Fruit fly (Drosophila melanogaster) Kc167 (cell line): ENCODE results near the gene CG11035.

Experiments
- Myc ChIP-seq: fragments of >200 bp; optimal IDR thresholded peaks from 2 replicates; lab custom pipeline; 2017; ENCODE audit warnings: missing external identifiers
- Sin3A ChIP-seq: fragments of >200 bp; optimal IDR thresholded peaks from 2 replicates; lab custom pipeline; 2018; ENCODE audit warnings: missing external identifiers
- h ChIP-seq: fragments of >200 bp; optimal IDR thresholded peaks from 3 replicates; lab custom pipeline; 2018; ENCODE audit warnings: missing external identifiers
- insv ChIP-seq: fragments of >200 bp; optimal IDR thresholded peaks from 3 replicates; lab custom pipeline; 2018; ENCODE audit warnings: missing external identifiers
- psq ChIP-seq: fragments of >200 bp; optimal IDR thresholded peaks from 2 replicates; lab custom pipeline; 2017; ENCODE audit warnings: missing external identifiers
- ttk ChIP-seq: sonication (Bioruptor generic); optimal IDR thresholded peaks from 2 replicates; lab custom pipeline; 2017; ENCODE audit warnings: missing external identifiers

Gene CG11035

DNA sequence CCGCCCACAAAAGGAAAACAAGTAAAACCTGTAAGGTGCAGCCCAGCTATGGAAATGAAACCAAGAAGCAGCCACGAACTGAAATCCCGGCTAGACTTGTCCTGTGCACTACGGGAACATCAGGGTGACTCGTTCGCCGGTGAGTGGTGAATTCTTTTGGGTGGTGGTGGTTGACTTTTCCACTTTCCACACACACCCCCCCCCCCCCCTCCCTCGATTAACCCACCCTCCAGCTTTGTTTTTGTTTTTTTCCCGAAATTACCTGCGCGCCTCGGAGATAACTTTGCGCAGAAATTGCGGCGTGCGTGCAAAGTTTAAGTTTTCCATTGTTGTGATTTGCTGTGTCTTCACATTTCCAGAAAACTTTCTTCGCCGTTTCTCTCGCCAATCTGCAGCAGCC, 6.3 kb downstream of the CG11035 start:
- no peak for TF ChIP-seq insv (lab: Kevin White, UChicago)
- TF ChIP-seq psq (lab: Kevin White, UChicago): no peak
- no peak for TF ChIP-seq Sin3A (lab: Kevin White, UChicago)
- no peak for TF ChIP-seq h (lab: Kevin White, UChicago)
- TF ChIP-seq ttk: no peak
- no peak for TF ChIP-seq Myc (lab: Kevin White, UChicago)

DNA sequence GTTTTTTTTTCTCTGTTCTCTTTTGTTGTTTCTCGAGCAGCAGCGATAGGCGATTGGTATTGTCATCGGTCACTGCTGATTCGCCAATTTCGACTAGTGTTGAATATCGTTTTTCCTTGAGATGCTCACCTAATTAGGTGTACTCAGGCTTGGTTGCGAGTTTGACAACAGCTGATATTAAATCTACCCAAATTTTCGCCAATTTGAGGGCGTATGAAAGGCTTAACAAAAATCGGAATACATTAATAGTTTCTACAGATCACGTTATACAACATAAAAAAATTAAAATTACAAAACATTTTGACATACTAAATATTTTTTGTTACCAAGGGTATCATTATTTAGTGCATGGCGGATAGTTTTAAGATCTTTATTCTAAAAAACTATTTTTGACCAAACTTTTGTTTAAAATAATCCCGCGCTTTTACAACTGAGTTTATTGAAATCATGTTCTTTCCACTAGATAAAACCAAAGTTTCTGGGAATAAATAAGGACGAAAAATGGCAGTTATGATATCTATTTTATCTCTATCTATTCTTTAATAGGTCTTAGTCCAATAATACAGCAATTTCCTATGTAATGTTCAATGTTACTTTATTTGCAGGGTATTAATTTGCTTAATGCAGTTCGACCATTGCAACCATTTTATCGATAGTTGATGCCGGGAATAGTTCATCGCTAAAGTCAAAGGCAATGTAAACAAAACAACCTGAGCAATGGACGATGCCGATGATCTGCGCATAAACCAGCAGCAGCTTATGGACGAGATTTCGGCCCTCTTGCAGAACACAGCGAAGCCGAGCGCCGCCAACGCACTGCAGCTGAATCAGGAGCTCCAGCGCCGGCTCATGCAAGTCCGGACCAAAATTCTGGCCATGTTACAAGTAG, 19.4 kb downstream of the CG11035 start, which contains the start of the genes CG10435 and Pbp95:
Gene CG10435, minus strand, starts transcription at position 81 of the 889 bp plus-strand sequence.
Gene Pbp95, plus strand, starts transcription at position 671 of the 889 bp plus-strand sequence.
- TF ChIP-seq Sin3A (lab: Kevin White, UChicago) (no peak), insv (lab: Kevin White, UChicago) (no peak), psq (lab: Kevin White, UChicago) (no peak), ttk (no peak), h (lab: Kevin White, UChicago) (no peak), Myc (lab: Kevin White, UChicago) (no peak)

DNA sequence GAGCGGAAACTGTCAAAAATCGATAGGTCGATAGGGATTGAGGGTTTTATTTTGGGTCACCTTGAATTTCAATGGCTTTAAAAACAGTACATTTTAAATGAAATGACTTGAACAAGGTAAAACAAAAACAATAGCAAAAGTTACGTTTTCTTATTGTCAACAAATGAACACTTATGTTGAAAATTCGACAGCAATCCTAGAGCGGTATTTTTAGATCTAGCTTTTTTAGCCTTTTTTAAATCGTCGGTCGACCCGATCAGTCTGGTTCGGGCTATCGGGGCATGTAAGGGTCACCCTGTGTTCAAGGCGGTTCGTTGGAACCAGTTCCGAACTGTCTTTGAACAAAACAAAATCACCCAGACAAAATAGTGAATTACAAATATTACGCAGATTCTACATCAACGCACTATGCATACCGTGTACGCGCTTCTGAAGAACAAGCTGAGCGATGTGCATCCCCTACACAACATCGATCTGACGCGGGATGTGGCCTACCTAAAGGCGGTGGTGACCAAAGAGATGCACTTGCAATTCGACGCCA, 23.7 kb downstream of the CG11035 start, which contains the start of the genes CG11052 and CG3223:
Gene CG11052, minus strand, starts transcription at position 218 of the 541 bp plus-strand sequence.
Gene CG3223, plus strand, starts transcription at position 321 of the 541 bp plus-strand sequence.
- TF ChIP-seq ttk (no peak), Sin3A (lab: Kevin White, UChicago) (no peak), h (lab: Kevin White, UChicago) (no peak), Myc (lab: Kevin White, UChicago) (no peak), insv (lab: Kevin White, UChicago) (no peak), psq (lab: Kevin White, UChicago) (no peak)

DNA sequence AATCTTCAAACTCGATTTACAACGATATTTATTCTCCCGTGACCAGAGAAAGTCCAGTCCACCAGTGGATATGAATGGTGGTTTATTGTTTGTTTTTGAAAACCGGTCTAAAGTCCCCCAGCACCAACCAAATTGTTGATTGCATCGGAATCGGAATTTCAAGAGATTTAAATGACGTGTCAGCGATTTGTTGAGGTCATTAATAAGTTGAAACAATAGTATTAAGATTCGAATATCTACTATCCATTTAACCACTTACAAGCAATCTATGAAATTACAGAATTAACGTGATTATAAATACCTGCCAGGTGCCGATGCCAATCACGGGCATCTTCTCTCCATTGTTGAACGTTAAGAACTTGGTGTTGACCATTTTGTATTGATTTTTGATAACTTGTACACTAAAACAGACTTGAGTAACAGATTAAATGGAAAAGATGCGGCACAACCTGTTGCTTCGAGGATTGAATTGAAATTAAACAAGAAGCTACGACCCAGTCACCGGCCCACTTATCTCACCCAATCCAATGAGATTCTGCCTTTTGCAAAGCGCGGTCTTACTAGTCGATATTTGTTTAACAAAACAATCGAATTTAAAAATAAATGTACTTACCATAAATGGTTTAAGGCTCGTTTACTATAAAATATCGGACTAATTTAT, 25.1 kb downstream of the CG11035 start, which contains the start of gene CG2767:
Gene CG2767, minus strand, starts transcription at position 516 of the 661 bp plus-strand sequence.
- TF ChIP-seq Sin3A (lab: Kevin White, UChicago) (no peak), psq (lab: Kevin White, UChicago) (no peak), ttk (no peak), h (lab: Kevin White, UChicago) (no peak), insv (lab: Kevin White, UChicago) (no peak), Myc (lab: Kevin White, UChicago) (no peak)

DNA sequence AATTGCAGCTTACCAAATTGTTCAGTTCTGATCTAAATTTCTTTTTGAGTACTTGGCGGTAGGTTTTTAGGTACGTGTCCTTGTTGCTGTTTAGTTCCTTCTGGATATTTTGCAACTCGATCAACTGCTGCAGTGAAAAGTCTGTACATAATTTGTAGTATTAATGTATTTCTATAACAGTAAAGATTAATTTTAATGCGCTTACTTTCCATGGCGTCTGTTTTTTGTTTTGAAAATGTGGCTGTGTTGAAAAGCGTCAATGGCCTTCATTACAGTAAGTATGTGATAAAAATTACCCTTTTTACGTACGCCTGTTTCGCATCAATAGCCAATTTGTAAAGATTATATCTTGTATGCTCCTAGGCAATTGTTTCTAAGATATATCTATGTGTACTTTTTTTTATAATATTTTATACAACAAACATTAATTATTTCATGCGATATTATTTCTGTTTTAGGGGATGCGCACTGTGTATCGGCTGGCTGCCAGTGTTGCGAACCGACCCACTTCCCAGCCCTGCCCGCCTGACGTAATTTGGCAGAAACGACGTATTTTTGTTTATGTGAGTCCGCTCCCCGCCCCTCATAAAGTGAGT, 31.6 kb downstream of the CG11035 start, which contains the start of the genes Kmn2 and CG2698:
Gene Kmn2, minus strand, starts transcription at position 236 of the 596 bp plus-strand sequence.
Gene CG2698, plus strand, starts transcription at position 489 of the 596 bp plus-strand sequence.
- no peak for TF ChIP-seq ttk
- no peak for TF ChIP-seq Sin3A (lab: Kevin White, UChicago)
- no peak for TF ChIP-seq psq (lab: Kevin White, UChicago)
- no peak for TF ChIP-seq Myc (lab: Kevin White, UChicago)
- TF ChIP-seq insv (lab: Kevin White, UChicago): no peak
- no peak for TF ChIP-seq h (lab: Kevin White, UChicago)

DNA sequence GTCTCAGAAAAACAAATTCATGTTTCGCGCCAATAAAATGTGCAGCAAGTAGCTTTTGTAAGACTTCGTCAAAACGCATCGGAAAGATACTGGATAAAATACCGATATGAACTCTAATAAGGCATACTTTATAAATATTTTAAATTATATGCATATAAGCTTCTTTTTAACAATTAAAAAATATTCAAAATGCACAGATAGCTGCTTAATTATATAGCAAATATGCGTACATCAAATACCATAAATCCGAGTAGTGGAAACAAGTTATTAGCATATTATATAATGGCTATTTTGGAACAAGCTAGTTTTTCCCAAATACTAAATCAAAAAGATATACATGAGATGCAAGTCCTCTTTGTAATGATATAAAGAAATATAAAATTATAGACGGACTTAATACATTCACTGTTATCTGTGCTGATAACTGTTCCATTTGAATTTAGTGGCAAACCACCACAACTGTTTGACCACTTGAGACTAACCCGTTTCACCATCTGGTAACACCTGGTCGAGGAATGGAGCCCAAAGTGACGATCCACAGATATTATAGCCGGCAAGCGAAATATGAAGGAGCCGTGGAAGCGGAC, 33.2 kb downstream of the CG11035 start, which contains the start of gene PIG-H:
Gene PIG-H, plus strand, starts transcription at position 303 of the 587 bp plus-strand sequence.
- TF ChIP-seq psq (lab: Kevin White, UChicago) (no peak), Myc (lab: Kevin White, UChicago) (no peak), insv (lab: Kevin White, UChicago) (no peak), h (lab: Kevin White, UChicago) (no peak), Sin3A (lab: Kevin White, UChicago) (no peak), ttk (no peak)

DNA sequence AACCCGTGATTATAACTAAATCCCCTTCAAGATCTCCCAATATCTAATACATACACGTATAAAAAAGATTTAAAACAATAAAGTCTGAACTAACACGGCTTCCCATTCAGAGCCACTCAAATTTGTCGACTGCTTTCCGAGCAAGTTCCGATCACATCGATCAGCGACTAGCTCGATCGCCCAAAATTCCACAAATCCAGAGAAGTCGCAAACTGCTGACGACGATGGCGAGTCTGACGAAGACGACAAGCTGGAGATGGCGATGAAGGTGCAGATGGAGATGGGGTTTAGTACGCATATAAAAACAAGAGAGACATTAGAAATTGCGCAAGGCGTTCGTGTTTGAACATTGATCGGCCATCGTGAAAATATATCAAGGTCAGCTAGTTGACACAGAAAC, 34.0 kb downstream of the CG11035 start:
- no peak for TF ChIP-seq ttk
- no peak for TF ChIP-seq psq (lab: Kevin White, UChicago)

DNA sequence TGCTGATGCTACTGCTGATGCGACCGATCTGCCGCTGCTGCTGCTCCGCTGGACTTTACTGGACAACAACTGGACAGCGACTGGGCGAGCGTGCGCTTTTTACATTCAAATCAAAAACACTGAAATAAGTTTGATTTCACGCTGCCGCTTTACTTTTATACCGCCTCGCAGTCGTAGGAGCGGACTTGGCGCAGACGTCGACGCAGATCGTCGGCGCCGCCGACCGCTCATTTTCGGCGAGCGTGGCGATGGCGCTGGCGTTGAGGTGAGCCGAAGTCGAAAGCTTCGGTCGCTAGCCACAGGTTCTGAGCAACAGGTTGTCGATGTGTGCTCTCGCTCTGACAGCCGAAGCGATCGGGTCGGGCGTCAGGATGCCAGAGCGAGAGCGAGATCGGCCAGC, 37.1 kb downstream of the CG11035 start, which contains the start of gene Elovl7:
Gene Elovl7, minus strand, starts transcription at position 131 of the 400 bp plus-strand sequence.
- TF ChIP-seq Myc (lab: Kevin White, UChicago) (no peak), ttk (no peak), psq (lab: Kevin White, UChicago) (no peak), Sin3A (lab: Kevin White, UChicago) (no peak)

DNA sequence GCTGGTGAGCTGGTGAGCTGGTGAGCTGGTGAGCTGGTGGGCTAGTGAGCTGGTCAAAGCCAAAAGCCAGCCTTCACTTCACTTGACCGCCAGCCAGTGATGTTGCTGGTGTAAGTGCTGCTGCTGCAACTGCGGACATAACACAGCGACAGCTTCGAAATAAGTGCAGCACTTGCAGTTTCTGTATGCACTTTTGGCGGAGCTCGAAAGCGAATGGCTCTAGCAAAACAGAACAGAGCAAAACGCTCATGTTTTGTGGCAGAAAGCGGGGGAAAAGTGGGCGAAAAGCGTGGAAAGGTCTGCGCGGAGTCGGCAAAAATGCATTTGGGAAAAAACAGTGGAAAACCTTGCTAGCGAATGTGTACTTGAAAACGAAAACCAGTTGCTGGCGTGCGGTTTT, 38.2 kb downstream of the CG11035 start:
- TF ChIP-seq h (lab: Kevin White, UChicago) (no peak), insv (lab: Kevin White, UChicago) (no peak), Myc (lab: Kevin White, UChicago) (no peak), Sin3A (lab: Kevin White, UChicago) (no peak), ttk (no peak), psq (lab: Kevin White, UChicago) (no peak)

DNA sequence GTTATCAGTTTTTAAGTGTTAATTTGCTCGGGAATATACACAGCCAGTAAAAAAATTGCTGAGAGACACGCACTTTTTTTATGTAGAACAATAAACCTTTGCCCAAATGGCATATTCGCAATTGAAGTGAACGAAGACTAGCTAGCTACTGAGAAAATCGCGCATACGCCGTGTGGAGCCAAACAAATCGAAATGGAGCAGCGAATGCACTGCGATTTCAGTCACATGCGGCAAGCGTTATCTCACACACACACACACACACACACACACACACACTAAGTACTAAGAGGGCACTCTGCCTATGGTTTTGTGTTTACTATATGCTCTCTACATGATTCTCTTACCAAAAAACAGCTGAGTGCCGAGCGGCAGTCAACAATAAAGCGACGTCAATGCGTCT, 39.3 kb downstream of the CG11035 start:
- no peak for TF ChIP-seq Myc (lab: Kevin White, UChicago)
- no peak for TF ChIP-seq psq (lab: Kevin White, UChicago)
- TF ChIP-seq h (lab: Kevin White, UChicago): no peak
- no peak for TF ChIP-seq ttk
- no peak for TF ChIP-seq Sin3A (lab: Kevin White, UChicago)
